Fruit fly (Drosophila melanogaster) whole organism, embryonic: Measurements from ENCODE around the gene CG15249.

Source experiments
- CG11247 ChIP-seq: fragments of 200-800 bp; sonication (Bioruptor generic); IDR thresholded peaks from 2 replicates; pipeline ENCODE4 v1.3.6; 2022; ENCODE audit warnings: missing biosample characterization, missing genetic modification characterization
- CG17829 ChIP-seq: fragments of 200-800 bp; optimal IDR thresholded peaks from 2 replicates; lab custom pipeline; 2019; ENCODE audit warnings: missing biosample characterization, mild to moderate bottlenecking, missing genetic modification characterization, moderate library complexity
- CG18476 ChIP-seq: fragments of 200-800 bp; sonication (Bioruptor generic); optimal IDR thresholded peaks from 2 replicates; lab custom pipeline; 2016; ENCODE audit warnings: missing biosample characterization, mild to moderate bottlenecking, missing genetic modification characterization
- CG2129 ChIP-seq: fragments of 200-800 bp; sonication (Bioruptor generic); IDR thresholded peaks from 2 replicates; pipeline ENCODE4 v1.3.6; 2022; ENCODE audit warnings: missing biosample characterization, missing genetic modification characterization; ENCODE audit not compliant: partially characterized antibody
- CG3726 ChIP-seq: fragments of 200-800 bp; sonication (Bioruptor generic); IDR thresholded peaks from 3 replicates; pipeline ENCODE4, ENCODE4 v1.3.6; 2022; ENCODE audit warnings: missing biosample characterization, missing genetic modification characterization
- CG4328 ChIP-seq: fragments of 200-800 bp; sonication (Bioruptor generic); optimal IDR thresholded peaks from 3 replicates; lab custom pipeline; 2017; ENCODE audit warnings: missing biosample characterization, missing genetic modification reagents, missing genetic modification characterization
- CG7745 ChIP-seq: fragments of 200-800 bp; sonication (Bioruptor generic); optimal IDR thresholded peaks from 2 replicates; lab custom pipeline; 2018; ENCODE audit warnings: missing biosample characterization, mild to moderate bottlenecking, missing genetic modification characterization, moderate library complexity
- CG9215 ChIP-seq: fragments of 200-800 bp; sonication (Bioruptor generic); IDR thresholded peaks from 2 replicates; pipeline ENCODE4 v1.3.6; 2022; ENCODE audit warnings: missing biosample characterization, missing genetic modification characterization
- CG9932 ChIP-seq: fragments of 200-800 bp; sonication (Bioruptor generic); IDR thresholded peaks from 2 replicates; pipeline ENCODE4 v1.3.6; 2022; ENCODE audit warnings: missing biosample characterization, missing genetic modification characterization
- Fer2 ChIP-seq: fragments of 200-800 bp; sonication (Bioruptor generic); optimal IDR thresholded peaks from 2 replicates; lab custom pipeline; 2018; ENCODE audit warnings: missing biosample characterization, mild to moderate bottlenecking, missing genetic modification characterization, moderate library complexity
- Gsc ChIP-seq: fragments of 200-800 bp; sonication (Bioruptor generic); IDR thresholded peaks from 2 replicates; pipeline ENCODE4 v1.3.6; 2022; ENCODE audit warnings: missing biosample characterization, missing genetic modification characterization
- HmgZ ChIP-seq: fragments of 200-800 bp; sonication (Bioruptor generic); optimal IDR thresholded peaks from 2 replicates; lab custom pipeline; 2018; ENCODE audit warnings: missing biosample characterization, mild to moderate bottlenecking, missing genetic modification characterization
- Hr39 ChIP-seq: fragments of >200 bp; optimal IDR thresholded peaks from 2 replicates; lab custom pipeline; 2017
- Hr78 ChIP-seq, 2 experiments: fragments of 200-800 bp in 1 of 2; fragments of >200 bp in 1 of 2; sonication (Bioruptor generic) in 1 of 2; optimal IDR thresholded peaks; 2 replicates each; lab custom pipeline; 2017 to 2019; ENCODE audit warnings: missing biosample characterization in 2 of 2, missing genetic modification characterization in 2 of 2, mild to moderate bottlenecking in 1 of 2, moderate library complexity in 1 of 2
- Hsf ChIP-seq: fragments of 200-800 bp; sonication (Bioruptor generic); optimal IDR thresholded peaks from 3 replicates; lab custom pipeline; 2016; ENCODE audit warnings: missing biosample characterization, missing genetic modification characterization
- NC2α ChIP-seq: fragments of 200-800 bp; sonication (Bioruptor generic); optimal IDR thresholded peaks from 2 replicates; lab custom pipeline; 2016; ENCODE audit warnings: missing biosample characterization, missing genetic modification characterization
- Nf-YC ChIP-seq: fragments of 200-800 bp; optimal IDR thresholded peaks from 3 replicates; lab custom pipeline; 2019; ENCODE audit warnings: missing biosample characterization, mild to moderate bottlenecking, missing genetic modification characterization, moderate library complexity
- Optix ChIP-seq: fragments of 200-800 bp; sonication (Bioruptor generic); IDR thresholded peaks from 3 replicates; pipeline ENCODE4 v1.3.6; 2022; ENCODE audit warnings: missing biosample characterization, missing genetic modification characterization
- Pdp1 ChIP-seq, 2 experiments: fragments of 200-800 bp; sonication (Bioruptor generic); optimal IDR thresholded peaks; 3 replicates each; lab custom pipeline; 2016; ENCODE audit warnings: missing biosample characterization in 2 of 2, missing genetic modification characterization in 2 of 2, mild to moderate bottlenecking in 1 of 2, moderate library complexity in 1 of 2
- Ravus ChIP-seq: fragments of 200-800 bp; sonication (Bioruptor generic); IDR thresholded peaks from 2 replicates; pipeline ENCODE4 v1.3.6; 2022; ENCODE audit warnings: missing biosample characterization, missing genetic modification characterization
- Sox102F ChIP-seq: fragments of 200-800 bp; sonication (Bioruptor generic); optimal IDR thresholded peaks from 2 replicates; lab custom pipeline; 2018; ENCODE audit warnings: missing biosample characterization, mild to moderate bottlenecking, missing genetic modification characterization, moderate library complexity
- Trl ChIP-seq, 3 experiments: fragments of >200 bp in 2 of 3; fragments of 200-800 bp in 1 of 3; sonication (Bioruptor generic) in 1 of 3; optimal IDR thresholded peaks; 2 replicates in 1 of 3; 3 replicates in 2 of 3; lab custom pipeline; 2016 to 2017; ENCODE audit warnings: missing biosample characterization in 1 of 3, missing genetic modification characterization in 1 of 3
- Xrp1 ChIP-seq: fragments of 200-800 bp; sonication (Bioruptor generic); IDR thresholded peaks from 2 replicates; pipeline ENCODE4 v1.3.6; 2022; ENCODE audit warnings: missing biosample characterization, missing genetic modification characterization
- bsh ChIP-seq, 2 experiments: fragments of 200-800 bp; sonication (Bioruptor generic); optimal IDR thresholded peaks; 2 replicates each; lab custom pipeline; 2017 to 2018; ENCODE audit warnings: mild to moderate bottlenecking in 2 of 2, missing biosample characterization in 2 of 2, missing genetic modification characterization in 2 of 2, moderate library complexity in 1 of 2
- chinmo ChIP-seq: fragments of 200-800 bp; sonication (Bioruptor generic); IDR thresholded peaks from 4 replicates; pipeline ENCODE4 v1.3.6; 2022; ENCODE audit warnings: missing biosample characterization, missing genetic modification characterization; ENCODE audit not compliant: partially characterized antibody
- chm ChIP-seq: fragments of 200-800 bp; sonication (Bioruptor generic); IDR thresholded peaks from 2 replicates; pipeline ENCODE4 v1.3.6; 2022; ENCODE audit warnings: missing biosample characterization, missing genetic modification characterization
- emc ChIP-seq: fragments of 200-800 bp; sonication (Bioruptor generic); optimal IDR thresholded peaks from 2 replicates; lab custom pipeline; 2016; ENCODE audit warnings: missing biosample characterization, missing genetic modification characterization
- ems ChIP-seq: fragments of 200-800 bp; sonication (Bioruptor generic); optimal IDR thresholded peaks from 3 replicates; lab custom pipeline; 2016; ENCODE audit warnings: missing biosample characterization, missing genetic modification characterization
- fd3F ChIP-seq: fragments of 200-800 bp; sonication (Bioruptor generic); optimal IDR thresholded peaks from 2 replicates; lab custom pipeline; 2018; ENCODE audit warnings: missing biosample characterization, mild to moderate bottlenecking, missing genetic modification characterization, moderate library complexity
- gem ChIP-seq: fragments of 200-800 bp; sonication (Bioruptor generic); optimal IDR thresholded peaks from 2 replicates; lab custom pipeline; 2019; ENCODE audit warnings: missing biosample characterization, mild to moderate bottlenecking, missing genetic modification characterization, moderate library complexity
- insv ChIP-seq, 2 experiments: fragments of 200-800 bp; sonication (Bioruptor generic); optimal IDR thresholded peaks; 3 replicates each; lab custom pipeline; 2016 to 2018; ENCODE audit warnings: missing biosample characterization in 2 of 2, missing genetic modification characterization in 2 of 2
- jing ChIP-seq: fragments of 200-800 bp; sonication (Bioruptor generic); optimal IDR thresholded peaks from 2 replicates; lab custom pipeline; 2018; ENCODE audit warnings: missing biosample characterization, mild to moderate bottlenecking, missing genetic modification characterization
- lab ChIP-seq: fragments of 200-800 bp; sonication (Bioruptor generic); optimal IDR thresholded peaks from 3 replicates; lab custom pipeline; 2017; ENCODE audit warnings: missing biosample characterization, missing genetic modification characterization, mild to moderate bottlenecking, moderate library complexity, missing genetic modification reagents
- nau ChIP-seq: fragments of 200-800 bp; sonication (Bioruptor generic); optimal IDR thresholded peaks from 3 replicates; lab custom pipeline; 2017; ENCODE audit warnings: missing biosample characterization, mild to moderate bottlenecking, missing genetic modification characterization, missing genetic modification reagents
- pnt ChIP-seq: fragments of 200-800 bp; sonication (Bioruptor generic); optimal IDR thresholded peaks from 3 replicates; lab custom pipeline; 2016; ENCODE audit warnings: missing biosample characterization, missing genetic modification characterization
- psq ChIP-seq: fragments of 200-800 bp; sonication (Bioruptor generic); optimal IDR thresholded peaks from 2 replicates; lab custom pipeline; 2017; ENCODE audit warnings: missing biosample characterization, missing genetic modification characterization
- repo ChIP-seq: fragments of 200-800 bp; sonication (Bioruptor generic); optimal IDR thresholded peaks from 2 replicates; lab custom pipeline; 2016; ENCODE audit warnings: missing biosample characterization, missing genetic modification characterization
- sens ChIP-seq: fragments of 200-800 bp; sonication (Bioruptor generic); peaks from one replicate; lab custom pipeline; 2016; ENCODE audit warnings: missing biosample characterization, missing genetic modification characterization
- so ChIP-seq: fragments of 200-800 bp; sonication (Bioruptor generic); IDR thresholded peaks from 3 replicates; pipeline ENCODE4 v1.3.6; 2022; ENCODE audit warnings: missing biosample characterization, missing genetic modification characterization
- sug ChIP-seq: fragments of 200-800 bp; optimal IDR thresholded peaks from 2 replicates; lab custom pipeline; 2019; ENCODE audit warnings: missing biosample characterization, mild to moderate bottlenecking, missing genetic modification characterization, moderate library complexity
- tgo ChIP-seq: fragments of 200-800 bp; sonication (Bioruptor generic); IDR thresholded peaks from 3 replicates; pipeline ENCODE4 v1.3.6; 2022; ENCODE audit warnings: missing biosample characterization, missing genetic modification characterization
- toy ChIP-seq: fragments of 200-800 bp; sonication (Bioruptor generic); IDR thresholded peaks from 2 replicates; pipeline ENCODE4 v1.3.6; 2022; ENCODE audit warnings: missing biosample characterization, missing genetic modification characterization
- trh ChIP-seq: fragments of 200-800 bp; sonication (Bioruptor generic); optimal IDR thresholded peaks from 2 replicates; lab custom pipeline; 2016; ENCODE audit warnings: missing biosample characterization, missing genetic modification characterization
- tx ChIP-seq: fragments of 200-800 bp; sonication (Bioruptor generic); optimal IDR thresholded peaks from 2 replicates; lab custom pipeline; 2016; ENCODE audit warnings: missing biosample characterization, missing genetic modification characterization
- vnd ChIP-seq: fragments of 200-800 bp; sonication (Bioruptor generic); IDR thresholded peaks from 3 replicates; pipeline ENCODE4 v1.3.6; 2022; ENCODE audit warnings: missing biosample characterization, missing genetic modification characterization; ENCODE audit not compliant: partially characterized antibody
- z ChIP-seq: fragments of 200-800 bp; sonication (Bioruptor generic); IDR thresholded peaks from 3 replicates; pipeline ENCODE4 v1.3.6; 2022; ENCODE audit warnings: missing biosample characterization, missing genetic modification characterization

The CG15249 gene

dm6 chrX:9930882-9931281 lies 31.5 kb upstream of the CG15249 start, which contains the start of gene Idgf4 (continued):
- peak; percentile 12 for TF ChIP-seq Hsf (GFP tag; lab: Kevin White, UChicago)
- no peak for TF ChIP-seq Gsc
- TF ChIP-seq Sox102F = peak; percentile 9
- no peak for TF ChIP-seq CG3726 (GFP tag; lab: Robert Waterston, UW)
- no peak for TF ChIP-seq jing
- TF ChIP-seq gem = peak; percentile 26
- no peak for TF ChIP-seq chm (GFP tag; lab: Robert Waterston, UW)
- TF ChIP-seq tgo (GFP tag; lab: Robert Waterston, UW) = no peak
- peak in 1 of 2 experiments; percentile 40 for TF ChIP-seq Pdp1 (GFP tag; optimal IDR thresholded peaks at IDR 0.05; lab: Kevin White, UChicago)
- TF ChIP-seq bsh (GFP tag; optimal IDR thresholded peaks at IDR 0.05; lab: Kevin White, UChicago) = peak in 1 of 2 experiments; percentile 41
- no peak for TF ChIP-seq toy (GFP tag; lab: Robert Waterston, UW)
- TF ChIP-seq CG9932 (GFP tag; lab: Robert Waterston, UW) = peak; percentile 27
- TF ChIP-seq ems = no peak
- TF ChIP-seq CG11247 = no peak
- no peak for TF ChIP-seq CG4328 (GFP tag; lab: Kevin White, UChicago)
- TF ChIP-seq so (GFP tag; lab: Robert Waterston, UW) = no peak
- TF ChIP-seq CG2129 (GFP tag; lab: Robert Waterston, UW) = no peak
- no peak for TF ChIP-seq HmgZ
- no peak for TF ChIP-seq Xrp1
- TF ChIP-seq psq (GFP tag; lab: Kevin White, UChicago) = peak; percentile 70
- no peak for TF ChIP-seq Optix (GFP tag; lab: Robert Waterston, UW)
- no peak for TF ChIP-seq insv (GFP tag; optimal IDR thresholded peaks at IDR 0.05; lab: Kevin White, UChicago)
- TF ChIP-seq emc = no peak
- no peak for TF ChIP-seq vnd
- no peak for TF ChIP-seq tx (GFP tag; lab: Kevin White, UChicago)
- no peak for TF ChIP-seq pnt (GFP tag; lab: Kevin White, UChicago)
- TF ChIP-seq fd3F (GFP tag; lab: Kevin White, UChicago) = no peak
- TF ChIP-seq lab = no peak
- no peak for TF ChIP-seq trh (GFP tag; lab: Kevin White, UChicago)
- no peak for TF ChIP-seq z (GFP tag; lab: Robert Waterston, UW)
- peak; percentile 12 to 45 for TF ChIP-seq Trl (optimal IDR thresholded peaks at IDR 0.05; lab: Kevin White, UChicago)
- peak; percentile 38 for TF ChIP-seq Trl (GFP tag; optimal IDR thresholded peaks at IDR 0.05; lab: Kevin White, UChicago)
- no peak for TF ChIP-seq CG9215 (GFP tag; lab: Robert Waterston, UW)
- peak; percentile 41 for TF ChIP-seq CG7745 (tag; lab: Kevin White, UChicago)
- no peak for TF ChIP-seq Hr78 (GFP tag; optimal IDR thresholded peaks at IDR 0.05; lab: Kevin White, UChicago)
- TF ChIP-seq sug (tag; lab: Kevin White, UChicago) = peak; percentile 51
- 0 out of 4 replicates have a peak, but pooled peaks have one; percentile 40 for TF ChIP-seq chinmo
- TF ChIP-seq Fer2 (tag; lab: Kevin White, UChicago) = no peak
- peak; percentile 72 for TF ChIP-seq sens (GFP tag; lab: Kevin White, UChicago)
- TF ChIP-seq Hr39 = no peak
- no peak for TF ChIP-seq nau
- no peak for TF ChIP-seq Nf-YC (tag; lab: Kevin White, UChicago)
- peak; percentile 47 for TF ChIP-seq CG18476 (GFP tag; lab: Kevin White, UChicago)
- no peak for TF ChIP-seq Ravus (GFP tag; lab: Robert Waterston, UW)
- no peak for TF ChIP-seq NC2α (GFP tag; lab: Kevin White, UChicago)
- TF ChIP-seq CG17829 (tag; lab: Kevin White, UChicago) = peak; percentile 63
- TF ChIP-seq repo = no peak
